Worm (Caenorhabditis elegans) whole organism, young adult: Measurements from ENCODE around the gene bud-31.

Experiments
- B0336.3 ChIP-seq: fragments of 200-800 bp; sonication (Bioruptor generic); IDR thresholded peaks from 2 replicates; pipeline ENCODE4 v1.3.6; 2022; ENCODE audit warnings: missing genetic modification characterization, missing compliant biosample characterization
- D2030.7 ChIP-seq: fragments of 200-800 bp; sonication (Bioruptor generic); IDR thresholded peaks from 2 replicates; pipeline ENCODE4 v1.3.6; 2022; ENCODE audit warnings: missing genetic modification reagents, missing genetic modification characterization, missing compliant biosample characterization
- F37B4.10 ChIP-seq: fragments of 200-800 bp; sonication (Bioruptor generic); IDR thresholded peaks from 2 replicates; pipeline ENCODE4 v1.3.6; 2022; ENCODE audit warnings: missing genetic modification characterization, missing compliant biosample characterization
- F52B5.7 ChIP-seq: sonication (generic microtip); optimal IDR thresholded peaks from 2 replicates; lab custom pipeline; 2016; ENCODE audit warnings: mild to moderate bottlenecking, missing genetic modification characterization, missing compliant biosample characterization
- K11D2.4 ChIP-seq: fragments of 200-800 bp; sonication (Bioruptor generic); IDR thresholded peaks from 2 replicates; pipeline ENCODE4 v1.3.6; 2022; ENCODE audit warnings: missing genetic modification reagents, missing genetic modification characterization, missing compliant biosample characterization
- K12H6.12 ChIP-seq: fragments of 200-800 bp; sonication (Bioruptor generic); optimal IDR thresholded peaks from 2 replicates; lab custom pipeline; 2018; ENCODE audit warnings: mild to moderate bottlenecking, missing genetic modification characterization, missing compliant biosample characterization
- T07F8.4 ChIP-seq: sonication (generic microtip); optimal IDR thresholded peaks from 2 replicates; lab custom pipeline; 2016; ENCODE audit warnings: mild to moderate bottlenecking, missing genetic modification characterization, moderate library complexity, missing compliant biosample characterization
- Y95B8A.8 ChIP-seq: fragments of 200-800 bp; sonication (Bioruptor generic); IDR thresholded peaks from 2 replicates; pipeline ENCODE4 v1.3.6; 2022; ENCODE audit warnings: missing genetic modification reagents, missing genetic modification characterization, missing compliant biosample characterization
- bed-2 ChIP-seq: fragments of 200-800 bp; sonication (Bioruptor generic); IDR thresholded peaks from 2 replicates; pipeline ENCODE4 v1.3.6; 2022; ENCODE audit warnings: missing genetic modification reagents, missing genetic modification characterization, missing compliant biosample characterization
- cebp-1 ChIP-seq, 2 experiments: fragments of 200-800 bp in 1 of 2; sonication (Bioruptor generic) in 1 of 2; sonication (generic microtip) in 1 of 2; IDR thresholded peaks in 1 of 2; optimal IDR thresholded peaks in 1 of 2; 2 replicates each; pipeline versions ENCODE4 v1.3.6 to Lab custom; 2017 to 2022; ENCODE audit warnings: missing compliant biosample characterization in 2 of 2, missing genetic modification characterization in 2 of 2, mild to moderate bottlenecking in 1 of 2, missing genetic modification reagents in 1 of 2, moderate library complexity in 1 of 2
- ceh-27 ChIP-seq: fragments of 200-800 bp; sonication (Bioruptor generic); optimal IDR thresholded peaks from 2 replicates; lab custom pipeline; 2018; ENCODE audit warnings: mild to moderate bottlenecking, missing genetic modification characterization, moderate library complexity, missing compliant biosample characterization
- ceh-79 ChIP-seq: sonication (generic microtip); optimal IDR thresholded peaks from 2 replicates; lab custom pipeline; 2017; ENCODE audit warnings: mild to moderate bottlenecking, missing genetic modification characterization, missing compliant biosample characterization
- chd-7 ChIP-seq: sonication (generic microtip); optimal IDR thresholded peaks from 2 replicates; lab custom pipeline; 2016; ENCODE audit warnings: mild to moderate bottlenecking, missing genetic modification characterization, moderate library complexity, missing compliant biosample characterization
- die-1 ChIP-seq: sonication (generic microtip); optimal IDR thresholded peaks from 2 replicates; lab custom pipeline; 2016; ENCODE audit warnings: missing genotype, mild to moderate bottlenecking, missing genetic modification characterization, missing compliant biosample characterization
- dpff-1 ChIP-seq: sonication (generic microtip); optimal IDR thresholded peaks from 2 replicates; lab custom pipeline; 2017; ENCODE audit warnings: mild to moderate bottlenecking, missing genetic modification characterization, missing compliant biosample characterization
- egl-18 ChIP-seq: fragments of 200-800 bp; sonication (Bioruptor generic); IDR thresholded peaks from 2 replicates; pipeline ENCODE4 v1.3.6; 2022; ENCODE audit warnings: missing genetic modification reagents, missing genetic modification characterization, missing compliant biosample characterization
- egl-44 ChIP-seq: fragments of 200-800 bp; sonication (Bioruptor generic); IDR thresholded peaks from 2 replicates; pipeline ENCODE4 v1.3.6; 2022; ENCODE audit warnings: missing genetic modification reagents, missing genetic modification characterization, missing compliant biosample characterization
- him-1 ChIP-seq: sonication (generic microtip); optimal IDR thresholded peaks from 2 replicates; lab custom pipeline; 2016; ENCODE audit warnings: missing genotype, missing genetic modification reagents, missing genetic modification characterization, missing compliant biosample characterization
- hmg-1.2 ChIP-seq: fragments of 200-800 bp; sonication (Bioruptor generic); IDR thresholded peaks from 2 replicates; pipeline ENCODE4 v1.3.6; 2022; ENCODE audit warnings: missing genetic modification reagents, missing genetic modification characterization, missing compliant biosample characterization
- hrde-1 ChIP-seq: sonication (generic microtip); optimal IDR thresholded peaks from 2 replicates; lab custom pipeline; 2016; ENCODE audit warnings: missing genetic modification characterization, mild to moderate bottlenecking, missing compliant biosample characterization, moderate library complexity, missing genotype, missing genetic modification reagents, borderline replicate concordance
- hsf-1 ChIP-seq: fragments of 200-800 bp; sonication (Bioruptor generic); IDR thresholded peaks from 2 replicates; pipeline ENCODE4 v1.3.6; 2022; ENCODE audit warnings: missing genetic modification reagents, missing genetic modification characterization, missing compliant biosample characterization
- lag-1 ChIP-seq: fragments of 200-800 bp; sonication (Bioruptor generic); IDR thresholded peaks from 2 replicates; pipeline ENCODE4 v1.3.6; 2022; ENCODE audit warnings: missing genetic modification reagents, missing genetic modification characterization, missing compliant biosample characterization
- lin-26 ChIP-seq: fragments of 200-800 bp; sonication (Bioruptor generic); IDR thresholded peaks from 2 replicates; pipeline ENCODE4 v1.3.6; 2022; ENCODE audit warnings: missing genetic modification reagents, missing genetic modification characterization, missing compliant biosample characterization
- lin-40 ChIP-seq: sonication (generic microtip); optimal IDR thresholded peaks from 2 replicates; lab custom pipeline; 2016; ENCODE audit warnings: missing genetic modification characterization, mild to moderate bottlenecking, missing compliant biosample characterization, missing genotype, missing genetic modification reagents
- madf-10 ChIP-seq: sonication (generic microtip); optimal IDR thresholded peaks from 2 replicates; lab custom pipeline; 2016; ENCODE audit warnings: mild to moderate bottlenecking, missing genetic modification characterization, missing compliant biosample characterization
- mel-28 ChIP-seq: sonication (generic microtip); optimal IDR thresholded peaks from 2 replicates; lab custom pipeline; 2016; ENCODE audit warnings: borderline replicate concordance, mild to moderate bottlenecking, missing genetic modification characterization, missing compliant biosample characterization
- nfyb-1 ChIP-seq: fragments of 200-800 bp; sonication (Bioruptor generic); IDR thresholded peaks from 2 replicates; pipeline ENCODE4 v1.3.6; 2022; ENCODE audit warnings: missing genetic modification reagents, missing genetic modification characterization, missing compliant biosample characterization
- nhr-27 ChIP-seq: fragments of 200-800 bp; sonication (Bioruptor generic); optimal IDR thresholded peaks from 2 replicates; lab custom pipeline; 2018; ENCODE audit warnings: mild to moderate bottlenecking, missing genetic modification characterization, moderate library complexity, missing compliant biosample characterization
- nhr-80 ChIP-seq: sonication (generic microtip); optimal IDR thresholded peaks from 2 replicates; lab custom pipeline; 2016; ENCODE audit warnings: missing genetic modification characterization, missing compliant biosample characterization
- nhr-90 ChIP-seq: sonication (generic microtip); optimal IDR thresholded peaks from 2 replicates; lab custom pipeline; 2016; ENCODE audit warnings: missing genotype, mild to moderate bottlenecking, missing genetic modification characterization, missing compliant biosample characterization
- rpc-1 ChIP-seq, 2 experiments: fragments of 150-350 bp in 1 of 2; sonication (generic microtip) in 1 of 2; optimal IDR thresholded peaks; 2 replicates each; lab custom pipeline; 2014 to 2018; ENCODE audit warnings: missing biosample characterization in 1 of 2, missing genetic modification characterization in 1 of 2, missing genetic modification reagents in 1 of 2, missing genotype in 1 of 2
- snpc-1.3 ChIP-seq: sonication (generic microtip); optimal IDR thresholded peaks from 2 replicates; lab custom pipeline; 2017; ENCODE audit warnings: missing genetic modification characterization, mild to moderate bottlenecking, missing compliant biosample characterization, antibody characterized with exemption, moderate library complexity, missing genotype, missing genetic modification reagents; ENCODE audit not compliant: insufficient read depth
- snpc-3.4 ChIP-seq: sonication (generic microtip); optimal IDR thresholded peaks from 2 replicates; lab custom pipeline; 2017; ENCODE audit warnings: missing genetic modification characterization, mild to moderate bottlenecking, missing compliant biosample characterization, antibody characterized with exemption, moderate library complexity, missing genotype, missing genetic modification reagents
- somi-1 ChIP-seq: fragments of 200-800 bp; sonication (Bioruptor generic); optimal IDR thresholded peaks from 2 replicates; lab custom pipeline; 2018; ENCODE audit warnings: mild to moderate bottlenecking, missing genetic modification characterization, missing compliant biosample characterization
- unc-130 ChIP-seq: sonication (generic microtip); optimal IDR thresholded peaks from 2 replicates; lab custom pipeline; 2016; ENCODE audit warnings: missing genetic modification reagents, missing genetic modification characterization, missing compliant biosample characterization
- zfh-2 ChIP-seq: fragments of 200-800 bp; sonication (Bioruptor generic); conservative IDR thresholded peaks from 2 replicates; pipeline ENCODE4 v1.3.6; 2022; ENCODE audit warnings: missing genetic modification reagents, missing genetic modification characterization, missing compliant biosample characterization
- zim-3 ChIP-seq: sonication (generic microtip); optimal IDR thresholded peaks from 2 replicates; lab custom pipeline; 2017; ENCODE audit warnings: mild to moderate bottlenecking, missing genetic modification characterization, moderate library complexity, missing compliant biosample characterization
- ztf-22 ChIP-seq: fragments of 200-800 bp; sonication (Bioruptor generic); optimal IDR thresholded peaks from 2 replicates; lab custom pipeline; 2018; ENCODE audit warnings: mild to moderate bottlenecking, missing genetic modification characterization, moderate library complexity, missing compliant biosample characterization
- ztf-25 ChIP-seq: fragments of 200-800 bp; sonication (Bioruptor generic); IDR thresholded peaks from 2 replicates; pipeline ENCODE4 v1.3.6; 2022; ENCODE audit warnings: missing genetic modification reagents, missing genetic modification characterization, missing compliant biosample characterization
- ztf-26 ChIP-seq: sonication (generic microtip); optimal IDR thresholded peaks from 2 replicates; lab custom pipeline; 2017; ENCODE audit warnings: missing genetic modification characterization, missing compliant biosample characterization

bud-31 gene

ce11 chrIII:9667591-9668265 is 28.6 kb downstream of the bud-31 start, which contains the start of gene C07A9.9 (continued):
- TF ChIP-seq K12H6.12 (peak; percentile 67), mel-28 (tag; lab: Kevin White, UChicago) (no peak)

ce11 chrIII:9666668-9667067 is 29.6 kb downstream of the bud-31 start:
- TF ChIP-seq nhr-80 (tag; lab: Kevin White, UChicago) (peak; percentile 28), ztf-25 (no peak)

ce11 chrIII:9666239-9666638 is 30.1 kb downstream of the bud-31 start:
- TF ChIP-seq lag-1 (GFP tag; lab: Robert Waterston, UW) (no peak), bed-2 (no peak), snpc-3.4 (no peak), dpff-1 (tag; lab: Kevin White, UChicago) (no peak), ceh-27 (peak; percentile 3), lin-40 (tag; lab: Kevin White, UChicago) (peak; percentile 13), rpc-1 (optimal IDR thresholded peaks at IDR 0.05; lab: Kevin White, UChicago) (no peak), rpc-1 (tag; optimal IDR thresholded peaks at IDR 0.05; lab: Kevin White, UChicago) (no peak), egl-18 (GFP tag; lab: Robert Waterston, UW) (no peak), F37B4.10 (GFP tag; lab: Robert Waterston, UW) (no peak), ztf-22 (GFP tag; lab: Kevin White, UChicago) (no peak)

ce11 chrIII:9665490-9666179 is 30.7 kb downstream of the bud-31 start:
- TF ChIP-seq nhr-27 (tag; lab: Kevin White, UChicago), result no peak
- no peak for TF ChIP-seq madf-10 (tag; lab: Kevin White, UChicago)
- TF ChIP-seq him-1 (tag; lab: Kevin White, UChicago), result no peak
- TF ChIP-seq zfh-2 (GFP tag; lab: Robert Waterston, UW), result 0 out of 2 replicates have a peak, but pooled peaks have one; percentile 14
- TF ChIP-seq F37B4.10 (GFP tag; lab: Robert Waterston, UW), result no peak
- no peak for TF ChIP-seq T07F8.4
- TF ChIP-seq ceh-27, result peak; percentile 69
- TF ChIP-seq K11D2.4, result 0 out of 2 replicates have a peak, but pooled peaks have one; percentile 27
- no peak for TF ChIP-seq lag-1 (GFP tag; lab: Robert Waterston, UW)
- no peak for TF ChIP-seq snpc-1.3 (tag; lab: Kevin White, UChicago)
- TF ChIP-seq nhr-90 (tag; lab: Kevin White, UChicago), result no peak
- TF ChIP-seq chd-7 (tag; lab: Kevin White, UChicago), result no peak
- no peak for TF ChIP-seq hmg-1.2 (GFP tag; lab: Robert Waterston, UW)
- TF ChIP-seq ceh-79 (tag; lab: Kevin White, UChicago), result no peak
- no peak for TF ChIP-seq die-1 (tag; lab: Kevin White, UChicago)
- no peak for TF ChIP-seq Y95B8A.8 (GFP tag; lab: Robert Waterston, UW)
- no peak for TF ChIP-seq hrde-1 (tag; lab: Kevin White, UChicago)
- TF ChIP-seq zim-3 (tag; lab: Kevin White, UChicago), result no peak
- no peak for TF ChIP-seq nfyb-1 (GFP tag; lab: Robert Waterston, UW)
- no peak for TF ChIP-seq D2030.7
- no peak for TF ChIP-seq hsf-1
- TF ChIP-seq F52B5.7 (tag; lab: Kevin White, UChicago), result no peak
- TF ChIP-seq somi-1 (GFP tag; lab: Kevin White, UChicago), result peak; percentile 16
- peak; percentile 42 for TF ChIP-seq ztf-26
- no peak for TF ChIP-seq cebp-1 (GFP tag; IDR thresholded peaks at IDR 0.05; lab: Robert Waterston, UW)
- TF ChIP-seq cebp-1 (tag; optimal IDR thresholded peaks at IDR 0.05; lab: Kevin White, UChicago), result peak; percentile 26
- TF ChIP-seq egl-44 (GFP tag; lab: Robert Waterston, UW), result no peak
- no peak for TF ChIP-seq B0336.3
- no peak for TF ChIP-seq unc-130 (GFP tag; lab: Kevin White, UChicago)
- peak; percentile 49 for TF ChIP-seq K12H6.12
- TF ChIP-seq lin-26 (GFP tag; lab: Robert Waterston, UW), result no peak
